Fruit fly (Drosophila melanogaster) whole organism, embryonic: ENCODE results near the gene Ada2a.

Experiments
- Ada2b ChIP-seq: fragments of 200-800 bp; sonication (Bioruptor generic); IDR thresholded peaks from 2 replicates; pipeline ENCODE4 v1.3.6; 2022; ENCODE audit warnings: missing biosample characterization, missing genetic modification characterization
- Adf1 ChIP-seq: fragments of 200-800 bp; sonication (Bioruptor generic); IDR thresholded peaks from 2 replicates; pipeline ENCODE4 v1.3.6; 2022; ENCODE audit warnings: missing biosample characterization, missing genetic modification characterization
- Antp ChIP-seq: fragments of 200-800 bp; sonication (Bioruptor generic); optimal IDR thresholded peaks from 3 replicates; lab custom pipeline; 2016; ENCODE audit warnings: missing biosample characterization, missing genetic modification characterization
- Asciz ChIP-seq: fragments of 200-800 bp; sonication (Bioruptor generic); optimal IDR thresholded peaks from 2 replicates; lab custom pipeline; 2017; ENCODE audit warnings: missing biosample characterization, mild to moderate bottlenecking, missing genetic modification characterization, missing genetic modification reagents
- Atf-2 ChIP-seq: fragments of 200-800 bp; sonication (Bioruptor generic); optimal IDR thresholded peaks from 2 replicates; lab custom pipeline; 2016; ENCODE audit warnings: missing biosample characterization, missing genetic modification characterization
- CG11247 ChIP-seq: fragments of 200-800 bp; sonication (Bioruptor generic); IDR thresholded peaks from 2 replicates; pipeline ENCODE4 v1.3.6; 2022; ENCODE audit warnings: missing biosample characterization, missing genetic modification characterization
- CG11398 ChIP-seq: fragments of 200-800 bp; sonication (Bioruptor generic); optimal IDR thresholded peaks from 2 replicates; lab custom pipeline; 2016; ENCODE audit warnings: missing biosample characterization, missing genetic modification characterization
- CG11504 ChIP-seq: fragments of 200-800 bp; sonication (Bioruptor generic); optimal IDR thresholded peaks from 3 replicates; lab custom pipeline; 2019; ENCODE audit warnings: missing biosample characterization, mild to moderate bottlenecking, missing genetic modification characterization, moderate library complexity
- CG13424 ChIP-seq: fragments of 200-800 bp; sonication (Bioruptor generic); optimal IDR thresholded peaks from 2 replicates; lab custom pipeline; 2019; ENCODE audit warnings: missing biosample characterization, mild to moderate bottlenecking, missing genetic modification characterization, moderate library complexity
- CG13775 ChIP-seq: fragments of 200-800 bp; sonication (Bioruptor generic); optimal IDR thresholded peaks from 3 replicates; lab custom pipeline; 2017; ENCODE audit warnings: missing biosample characterization, mild to moderate bottlenecking, missing genetic modification characterization
- CG17612 ChIP-seq: fragments of 200-800 bp; sonication (Bioruptor generic); IDR thresholded peaks from 2 replicates; pipeline ENCODE4 v1.3.6; 2022; ENCODE audit warnings: missing biosample characterization, missing genetic modification characterization
- CG18262 ChIP-seq: fragments of 200-800 bp; optimal IDR thresholded peaks from 3 replicates; lab custom pipeline; 2019; ENCODE audit warnings: missing biosample characterization, mild to moderate bottlenecking, missing genetic modification characterization, moderate library complexity
- CG2120 ChIP-seq: fragments of 200-800 bp; sonication (Bioruptor generic); optimal IDR thresholded peaks from 3 replicates; lab custom pipeline; 2016; ENCODE audit warnings: missing biosample characterization, missing genetic modification characterization
- CG2712 ChIP-seq: fragments of 200-800 bp; optimal IDR thresholded peaks from 3 replicates; lab custom pipeline; 2019; ENCODE audit warnings: missing biosample characterization, mild to moderate bottlenecking, missing genetic modification characterization, moderate library complexity
- CG4820 ChIP-seq: fragments of 200-800 bp; sonication (Bioruptor generic); optimal IDR thresholded peaks from 3 replicates; lab custom pipeline; 2016; ENCODE audit warnings: missing biosample characterization, missing genetic modification characterization
- CG6254 ChIP-seq: fragments of 200-800 bp; sonication (Bioruptor generic); optimal IDR thresholded peaks from 3 replicates; lab custom pipeline; 2017; ENCODE audit warnings: mild to moderate bottlenecking, missing biosample characterization, missing genetic modification reagents, missing genetic modification characterization
- CG6791 ChIP-seq: fragments of 200-800 bp; sonication (Bioruptor generic); IDR thresholded peaks from 3 replicates; pipeline ENCODE4 v1.3.6; 2022; ENCODE audit warnings: missing biosample characterization, missing genetic modification characterization; ENCODE audit not compliant: partially characterized antibody
- CG7745 ChIP-seq: fragments of 200-800 bp; sonication (Bioruptor generic); optimal IDR thresholded peaks from 2 replicates; lab custom pipeline; 2018; ENCODE audit warnings: missing biosample characterization, mild to moderate bottlenecking, missing genetic modification characterization, moderate library complexity
- CTCF ChIP-seq: fragments of 200-800 bp; sonication (Bioruptor generic); optimal IDR thresholded peaks from 2 replicates; lab custom pipeline; 2017; ENCODE audit warnings: missing biosample characterization, mild to moderate bottlenecking, missing genetic modification characterization, moderate library complexity
- CoRest ChIP-seq: fragments of 200-800 bp; sonication (Bioruptor generic); optimal IDR thresholded peaks from 3 replicates; lab custom pipeline; 2018; ENCODE audit warnings: missing biosample characterization, mild to moderate bottlenecking, missing genetic modification characterization, moderate library complexity
- Dbx ChIP-seq: fragments of 200-800 bp; sonication (Bioruptor generic); IDR thresholded peaks from 3 replicates; pipeline ENCODE4 v1.3.6; 2022; ENCODE audit warnings: missing biosample characterization, missing genetic modification characterization
- Dip2 ChIP-seq: fragments of 200-800 bp; sonication (Bioruptor generic); IDR thresholded peaks from 2 replicates; pipeline ENCODE4 v1.3.6; 2022; ENCODE audit warnings: missing biosample characterization, missing genetic modification characterization
- Dip3 ChIP-seq: fragments of 200-800 bp; sonication (Bioruptor generic); optimal IDR thresholded peaks from 3 replicates; lab custom pipeline; 2016; ENCODE audit warnings: missing biosample characterization, missing genetic modification characterization
- Dp ChIP-seq: fragments of 200-800 bp; sonication (Bioruptor generic); optimal IDR thresholded peaks from 2 replicates; lab custom pipeline; 2018; ENCODE audit warnings: missing biosample characterization, mild to moderate bottlenecking, missing genetic modification characterization, moderate library complexity
- Dref ChIP-seq: fragments of 200-800 bp; sonication (Bioruptor generic); IDR thresholded peaks from 2 replicates; pipeline ENCODE4 v1.3.6; 2022; ENCODE audit warnings: missing biosample characterization, missing genetic modification characterization
- Fer1 ChIP-seq: fragments of 200-800 bp; sonication (Bioruptor generic); optimal IDR thresholded peaks from 2 replicates; lab custom pipeline; 2017; ENCODE audit warnings: missing biosample characterization, mild to moderate bottlenecking, missing genetic modification characterization
- Fer3 ChIP-seq: fragments of 200-800 bp; sonication (Bioruptor generic); optimal IDR thresholded peaks from 2 replicates; lab custom pipeline; 2018; ENCODE audit warnings: missing biosample characterization, mild to moderate bottlenecking, missing genetic modification characterization, moderate library complexity
- Hey ChIP-seq: fragments of 200-800 bp; sonication (Bioruptor generic); optimal IDR thresholded peaks from 3 replicates; lab custom pipeline; 2018; ENCODE audit warnings: missing biosample characterization, mild to moderate bottlenecking, missing genetic modification characterization
- Rx ChIP-seq: fragments of 200-800 bp; sonication (Bioruptor generic); IDR thresholded peaks from 2 replicates; pipeline ENCODE4 v1.3.6; 2022; ENCODE audit warnings: missing biosample characterization, missing genetic modification characterization
- Scr ChIP-seq: fragments of 200-800 bp; sonication (Bioruptor generic); IDR thresholded peaks from 2 replicates; pipeline ENCODE4 v1.3.6; 2022; ENCODE audit warnings: missing biosample characterization, missing genetic modification characterization; ENCODE audit not compliant: partially characterized antibody
- Spps ChIP-seq: fragments of 200-800 bp; sonication (Bioruptor generic); optimal IDR thresholded peaks from 2 replicates; lab custom pipeline; 2018; ENCODE audit warnings: missing biosample characterization, mild to moderate bottlenecking, missing genetic modification characterization
- Sry-δ ChIP-seq: fragments of 200-800 bp; sonication (Bioruptor generic); optimal IDR thresholded peaks from 2 replicates; lab custom pipeline; 2016; ENCODE audit warnings: missing biosample characterization, missing genetic modification characterization
- Taf1 ChIP-seq: fragments of 200-800 bp; sonication (Bioruptor generic); IDR thresholded peaks from 2 replicates; pipeline ENCODE4 v1.3.6; 2022; ENCODE audit warnings: missing biosample characterization, missing genetic modification characterization
- ab ChIP-seq: fragments of 200-800 bp; sonication (Bioruptor generic); optimal IDR thresholded peaks from 2 replicates; lab custom pipeline; 2016; ENCODE audit warnings: missing biosample characterization, missing genetic modification characterization
- amos ChIP-seq: fragments of 200-800 bp; sonication (Bioruptor generic); IDR thresholded peaks from 2 replicates; pipeline ENCODE4 v1.3.6; 2022; ENCODE audit warnings: missing biosample characterization, missing genetic modification characterization; ENCODE audit not compliant: partially characterized antibody
- bsh ChIP-seq, 2 experiments: fragments of 200-800 bp; sonication (Bioruptor generic); optimal IDR thresholded peaks; 2 replicates each; lab custom pipeline; 2017 to 2018; ENCODE audit warnings: mild to moderate bottlenecking in 2 of 2, missing biosample characterization in 2 of 2, missing genetic modification characterization in 2 of 2, moderate library complexity in 1 of 2
- caup ChIP-seq: fragments of 200-800 bp; sonication (Bioruptor generic); optimal IDR thresholded peaks from 3 replicates; lab custom pipeline; 2017; ENCODE audit warnings: missing biosample characterization, mild to moderate bottlenecking, missing genetic modification characterization, moderate library complexity; ENCODE audit not compliant: severe bottlenecking
- crp ChIP-seq, 2 experiments: fragments of 200-800 bp; sonication (Bioruptor generic); optimal IDR thresholded peaks; 2 replicates in 1 of 2; 3 replicates in 1 of 2; lab custom pipeline; 2017; ENCODE audit warnings: missing biosample characterization in 2 of 2, missing genetic modification characterization in 2 of 2, mild to moderate bottlenecking in 1 of 2, moderate library complexity in 1 of 2
- dm ChIP-seq: fragments of 200-800 bp; sonication (Bioruptor generic); optimal IDR thresholded peaks from 3 replicates; lab custom pipeline; 2016; ENCODE audit warnings: missing biosample characterization, missing genetic modification characterization
- emc ChIP-seq: fragments of 200-800 bp; sonication (Bioruptor generic); optimal IDR thresholded peaks from 2 replicates; lab custom pipeline; 2016; ENCODE audit warnings: missing biosample characterization, missing genetic modification characterization
- ems ChIP-seq: fragments of 200-800 bp; sonication (Bioruptor generic); optimal IDR thresholded peaks from 3 replicates; lab custom pipeline; 2016; ENCODE audit warnings: missing biosample characterization, missing genetic modification characterization
- gcm ChIP-seq: fragments of 200-800 bp; sonication (Bioruptor generic); optimal IDR thresholded peaks from 2 replicates; lab custom pipeline; 2019; ENCODE audit warnings: missing biosample characterization, mild to moderate bottlenecking, missing genetic modification characterization, moderate library complexity
- gem ChIP-seq: fragments of 200-800 bp; sonication (Bioruptor generic); optimal IDR thresholded peaks from 2 replicates; lab custom pipeline; 2019; ENCODE audit warnings: missing biosample characterization, mild to moderate bottlenecking, missing genetic modification characterization, moderate library complexity
- h ChIP-seq: fragments of >200 bp; optimal IDR thresholded peaks from 2 replicates; lab custom pipeline; 2017
- jigr1 ChIP-seq: fragments of 200-800 bp; sonication (Bioruptor generic); IDR thresholded peaks from 3 replicates; pipeline ENCODE4 v1.3.6; 2022; ENCODE audit warnings: missing biosample characterization, missing genetic modification characterization
- phol ChIP-seq: fragments of 200-800 bp; sonication (Bioruptor generic); optimal IDR thresholded peaks from 3 replicates; lab custom pipeline; 2018; ENCODE audit warnings: missing biosample characterization, mild to moderate bottlenecking, missing genetic modification characterization, moderate library complexity
- ranshi ChIP-seq: fragments of 200-800 bp; sonication (Bioruptor generic); IDR thresholded peaks from 2 replicates; pipeline ENCODE4 v1.3.6; 2022; ENCODE audit warnings: missing biosample characterization, missing genetic modification characterization
- slou ChIP-seq: fragments of 200-800 bp; sonication (Bioruptor generic); optimal IDR thresholded peaks from 3 replicates; lab custom pipeline; 2016; ENCODE audit warnings: missing biosample characterization, missing genetic modification characterization
- tap ChIP-seq: fragments of 200-800 bp; optimal IDR thresholded peaks from 3 replicates; lab custom pipeline; 2019; ENCODE audit warnings: missing biosample characterization, mild to moderate bottlenecking, missing genetic modification characterization, moderate library complexity
- tll ChIP-seq, 2 experiments: fragments of 200-800 bp in 1 of 2; fragments of >200 bp in 1 of 2; sonication (Bioruptor generic) in 1 of 2; optimal IDR thresholded peaks; 2 replicates each; lab custom pipeline; 2017 to 2019; ENCODE audit warnings: missing biosample characterization in 2 of 2, missing genetic modification characterization in 2 of 2, mild to moderate bottlenecking in 1 of 2, moderate library complexity in 1 of 2
- twi ChIP-seq: fragments of 200-800 bp; optimal IDR thresholded peaks from 2 replicates; lab custom pipeline; 2019; ENCODE audit warnings: missing biosample characterization, mild to moderate bottlenecking, missing genetic modification characterization, moderate library complexity
- tx ChIP-seq: fragments of 200-800 bp; sonication (Bioruptor generic); optimal IDR thresholded peaks from 2 replicates; lab custom pipeline; 2016; ENCODE audit warnings: missing biosample characterization, missing genetic modification characterization

The Ada2a gene

dm6 chr3R:18301569-18301968, 46.3 kb upstream of the Ada2a start, which contains the start of gene Polr1E (continued):
- no peak for TF ChIP-seq Asciz
- peak; percentile 94 for TF ChIP-seq Dp (GFP tag; lab: Kevin White, UChicago)
- TF ChIP-seq gem, result no peak
- TF ChIP-seq ems (GFP tag; lab: Kevin White, UChicago), result peak; percentile 19
- no peak for TF ChIP-seq bsh (GFP tag; optimal IDR thresholded peaks at IDR 0.05; lab: Kevin White, UChicago)
- no peak for TF ChIP-seq emc (GFP tag; lab: Kevin White, UChicago)
- TF ChIP-seq tx (GFP tag; lab: Kevin White, UChicago), result no peak
- TF ChIP-seq Adf1 (GFP tag; lab: Robert Waterston, UW), result no peak
- TF ChIP-seq CoRest (tag; lab: Kevin White, UChicago), result peak; percentile 60
- TF ChIP-seq Taf1 (GFP tag; lab: Robert Waterston, UW), result no peak
- TF ChIP-seq CG11247, result no peak
- TF ChIP-seq tll (GFP tag; optimal IDR thresholded peaks at IDR 0.05; lab: Kevin White, UChicago), result no peak
- TF ChIP-seq CG18262 (tag; lab: Kevin White, UChicago), result no peak
- TF ChIP-seq Spps (tag; lab: Kevin White, UChicago), result no peak
- TF ChIP-seq Rx, result no peak
- no peak for TF ChIP-seq Hey (tag; lab: Kevin White, UChicago)
- no peak for TF ChIP-seq CG13424 (tag; lab: Kevin White, UChicago)
- TF ChIP-seq h (lab: Kevin White, UChicago), result no peak
- TF ChIP-seq CG6791, result peak; percentile 79
- TF ChIP-seq CG2712 (tag; lab: Kevin White, UChicago), result peak; percentile 20
- TF ChIP-seq Dip2, result no peak
- TF ChIP-seq phol (tag; lab: Kevin White, UChicago), result peak; percentile 26
- TF ChIP-seq Ada2b, result no peak
- peak; percentile 49 for TF ChIP-seq twi (tag; lab: Kevin White, UChicago)
- TF ChIP-seq CG17612 (GFP tag; lab: Robert Waterston, UW), result no peak
- TF ChIP-seq crp (GFP tag; optimal IDR thresholded peaks at IDR 0.05; lab: Kevin White, UChicago), result peak; percentile 66 to 96
- no peak for TF ChIP-seq CTCF
- peak; percentile 99 for TF ChIP-seq Dref (GFP tag; lab: Robert Waterston, UW)
- TF ChIP-seq Sry-δ, result peak; percentile 59
- no peak for TF ChIP-seq CG13775 (GFP tag; lab: Kevin White, UChicago)
- TF ChIP-seq Antp (GFP tag; lab: Kevin White, UChicago), result no peak
- no peak for TF ChIP-seq slou (GFP tag; lab: Kevin White, UChicago)
- no peak for TF ChIP-seq Fer3 (tag; lab: Kevin White, UChicago)
- TF ChIP-seq Dbx (GFP tag; lab: Robert Waterston, UW), result no peak
- TF ChIP-seq CG7745, result no peak
- TF ChIP-seq Scr (GFP tag; lab: Robert Waterston, UW), result peak; percentile 64
- TF ChIP-seq CG11398, result no peak
- TF ChIP-seq tap (tag; lab: Kevin White, UChicago), result no peak
- no peak for TF ChIP-seq jigr1 (GFP tag; lab: Robert Waterston, UW)
- peak; percentile 70 for TF ChIP-seq CG11504 (tag; lab: Kevin White, UChicago)
- peak; percentile 99 for TF ChIP-seq dm (GFP tag; lab: Kevin White, UChicago)
- TF ChIP-seq Atf-2, result no peak
- TF ChIP-seq CG2120 (GFP tag; lab: Kevin White, UChicago), result no peak
- TF ChIP-seq Fer1 (GFP tag; lab: Kevin White, UChicago), result no peak
- no peak for TF ChIP-seq ranshi (GFP tag; lab: Robert Waterston, UW)
- TF ChIP-seq amos, result peak; percentile 64
- TF ChIP-seq caup (GFP tag; lab: Kevin White, UChicago), result no peak
- TF ChIP-seq CG4820 (GFP tag; lab: Kevin White, UChicago), result no peak
- no peak for TF ChIP-seq Dip3 (GFP tag; lab: Kevin White, UChicago)
- no peak for TF ChIP-seq CG6254 (GFP tag; lab: Kevin White, UChicago)
- no peak for TF ChIP-seq ab (GFP tag; lab: Kevin White, UChicago)
- TF ChIP-seq gcm (GFP tag; lab: Kevin White, UChicago), result no peak
